Worm (Caenorhabditis elegans) whole organism, late embryonic: Measurements from ENCODE around the gene nhr-247.

Experiments
- C08G9.2 ChIP-seq: sonication (generic microtip); optimal IDR thresholded peaks from 2 replicates; lab custom pipeline; 2016; ENCODE audit warnings: mild to moderate bottlenecking, missing genetic modification characterization, moderate library complexity, missing compliant biosample characterization
- K02D7.2 ChIP-seq: sonication (generic microtip); optimal IDR thresholded peaks from 2 replicates; lab custom pipeline; 2017; ENCODE audit warnings: mild to moderate bottlenecking, missing genetic modification characterization, missing compliant biosample characterization
- ahr-1 ChIP-seq: sonication (generic microtip); optimal IDR thresholded peaks from 2 replicates; lab custom pipeline; 2016; ENCODE audit warnings: missing genetic modification characterization, missing compliant biosample characterization
- ama-1 ChIP-seq: fragments of 150-350 bp; optimal IDR thresholded peaks from 2 replicates; lab custom pipeline; 2014
- ceh-18 ChIP-seq: sonication (generic microtip); optimal IDR thresholded peaks from 2 replicates; lab custom pipeline; 2016; ENCODE audit warnings: missing genetic modification characterization, missing compliant biosample characterization
- ceh-19 ChIP-seq: fragments of 200-800 bp; sonication (Bioruptor generic); optimal IDR thresholded peaks from 2 replicates; lab custom pipeline; 2018; ENCODE audit warnings: mild to moderate bottlenecking, missing genetic modification characterization, missing compliant biosample characterization
- ceh-2 ChIP-seq: sonication (generic microtip); optimal IDR thresholded peaks from 2 replicates; lab custom pipeline; 2016; ENCODE audit warnings: missing genotype, missing genetic modification characterization, missing compliant biosample characterization
- ceh-31 ChIP-seq: sonication (generic microtip); optimal IDR thresholded peaks from 2 replicates; lab custom pipeline; 2016; ENCODE audit warnings: missing genetic modification characterization, missing compliant biosample characterization
- ceh-34 ChIP-seq: sonication (generic microtip); optimal IDR thresholded peaks from 2 replicates; lab custom pipeline; 2016; ENCODE audit warnings: mild to moderate bottlenecking, missing genetic modification characterization, missing compliant biosample characterization
- ceh-45 ChIP-seq: fragments of 200-800 bp; sonication (Bioruptor generic); IDR thresholded peaks from 2 replicates; pipeline ENCODE4 v1.3.6; 2022; ENCODE audit warnings: missing genetic modification reagents, missing genetic modification characterization, missing compliant biosample characterization
- ceh-48 ChIP-seq: sonication (generic microtip); optimal IDR thresholded peaks from 2 replicates; lab custom pipeline; 2016; ENCODE audit warnings: missing genetic modification characterization, inconsistent platforms, missing compliant biosample characterization
- che-1 ChIP-seq: sonication (generic microtip); optimal IDR thresholded peaks from 2 replicates; lab custom pipeline; 2016; ENCODE audit warnings: mild to moderate bottlenecking, missing genetic modification characterization, missing compliant biosample characterization
- dve-1 ChIP-seq: sonication (generic microtip); optimal IDR thresholded peaks from 2 replicates; lab custom pipeline; 2017; ENCODE audit warnings: antibody characterized with exemption, mild to moderate bottlenecking, missing genetic modification characterization, missing compliant biosample characterization
- elt-2 ChIP-seq: sonication (generic microtip); optimal IDR thresholded peaks from 2 replicates; lab custom pipeline; 2016; ENCODE audit warnings: missing genetic modification reagents, missing genetic modification characterization, missing compliant biosample characterization
- elt-4 ChIP-seq: sonication (generic microtip); optimal IDR thresholded peaks from 2 replicates; lab custom pipeline; 2016; ENCODE audit warnings: missing genetic modification characterization, missing compliant biosample characterization
- ets-4 ChIP-seq: sonication (generic microtip); optimal IDR thresholded peaks from 2 replicates; lab custom pipeline; 2016; ENCODE audit warnings: missing genetic modification characterization, missing compliant biosample characterization
- hlh-30 ChIP-seq: sonication (generic microtip); optimal IDR thresholded peaks from 2 replicates; lab custom pipeline; 2017; ENCODE audit warnings: antibody characterized with exemption, missing genetic modification characterization, missing compliant biosample characterization; ENCODE audit not compliant: insufficient read depth
- lim-6 ChIP-seq: sonication (generic microtip); optimal IDR thresholded peaks from 2 replicates; lab custom pipeline; 2016; ENCODE audit warnings: missing genetic modification characterization, missing compliant biosample characterization
- lin-11 ChIP-seq: fragments of 200-800 bp; sonication (Bioruptor generic); optimal IDR thresholded peaks from 2 replicates; lab custom pipeline; 2018; ENCODE audit warnings: mild to moderate bottlenecking, missing genetic modification characterization, missing compliant biosample characterization
- madf-2 ChIP-seq: sonication (generic microtip); optimal IDR thresholded peaks from 2 replicates; lab custom pipeline; 2017; ENCODE audit warnings: missing genetic modification characterization, missing compliant biosample characterization
- nfya-1 ChIP-seq: sonication (generic microtip); optimal IDR thresholded peaks from 2 replicates; lab custom pipeline; 2017; ENCODE audit warnings: missing genetic modification characterization, mild to moderate bottlenecking, missing compliant biosample characterization, antibody characterized with exemption, moderate library complexity
- nhr-232 ChIP-seq: sonication (generic microtip); optimal IDR thresholded peaks from 2 replicates; lab custom pipeline; 2016; ENCODE audit warnings: missing genetic modification characterization, missing compliant biosample characterization
- pag-3 ChIP-seq: sonication (generic microtip); optimal IDR thresholded peaks from 2 replicates; lab custom pipeline; 2016; ENCODE audit warnings: missing compliant biosample characterization, missing genetic modification characterization, borderline replicate concordance
- pat-9 ChIP-seq: fragments of 200-800 bp; sonication (Bioruptor generic); optimal IDR thresholded peaks from 2 replicates; lab custom pipeline; 2018; ENCODE audit warnings: mild to moderate bottlenecking, missing genetic modification characterization, moderate library complexity, missing compliant biosample characterization
- pax-1 ChIP-seq: fragments of 150-350 bp; optimal IDR thresholded peaks from 2 replicates; lab custom pipeline; 2014; ENCODE audit warnings: missing biosample characterization, missing genetic modification characterization
- pha-2 ChIP-seq: sonication (generic microtip); optimal IDR thresholded peaks from 2 replicates; lab custom pipeline; 2017; ENCODE audit warnings: mild to moderate bottlenecking, missing genetic modification characterization, missing compliant biosample characterization
- pqm-1 ChIP-seq: sonication (generic microtip); optimal IDR thresholded peaks from 2 replicates; lab custom pipeline; 2016; ENCODE audit warnings: missing genetic modification characterization, missing compliant biosample characterization
- pros-1 ChIP-seq: fragments of 150-350 bp; optimal IDR thresholded peaks from 2 replicates; lab custom pipeline; 2014; ENCODE audit warnings: missing biosample characterization, missing genetic modification reagents, missing genetic modification characterization
- ref-2 ChIP-seq: sonication (generic microtip); optimal IDR thresholded peaks from 2 replicates; lab custom pipeline; 2016; ENCODE audit warnings: missing genetic modification characterization, missing compliant biosample characterization
- sox-2 ChIP-seq: fragments of 200-800 bp; sonication (Bioruptor generic); IDR thresholded peaks from 2 replicates; pipeline ENCODE4 v1.3.6; 2022; ENCODE audit warnings: missing genetic modification reagents, missing genetic modification characterization, missing compliant biosample characterization
- sox-4 ChIP-seq: sonication (generic microtip); optimal IDR thresholded peaks from 2 replicates; lab custom pipeline; 2017; ENCODE audit warnings: mild to moderate bottlenecking, missing genetic modification characterization, inconsistent platforms, missing compliant biosample characterization
- tbx-7 ChIP-seq: sonication (generic microtip); optimal IDR thresholded peaks from 2 replicates; lab custom pipeline; 2016; ENCODE audit warnings: missing genotype, missing genetic modification characterization, missing compliant biosample characterization
- unc-3 ChIP-seq, 2 experiments: fragments of 200-800 bp in 1 of 2; sonication (Bioruptor generic) in 1 of 2; sonication (generic microtip) in 1 of 2; conservative IDR thresholded peaks in 1 of 2; optimal IDR thresholded peaks in 1 of 2; 2 replicates each; pipeline versions ENCODE4 v1.3.6 to Lab custom; 2016 to 2022; ENCODE audit warnings: missing compliant biosample characterization in 2 of 2, missing genetic modification characterization in 2 of 2, missing genetic modification reagents in 1 of 2
- unc-42 ChIP-seq: sonication (generic microtip); optimal IDR thresholded peaks from 2 replicates; lab custom pipeline; 2016; ENCODE audit warnings: missing genotype, missing genetic modification characterization, missing compliant biosample characterization
- unc-55 ChIP-seq: sonication (generic microtip); optimal IDR thresholded peaks from 2 replicates; lab custom pipeline; 2017; ENCODE audit warnings: missing biosample characterization, missing genetic modification reagents, missing genetic modification characterization

Gene nhr-247

ce11 chrV:15310780-15311179, 12.0 kb upstream of the nhr-247 start, which contains the start of gene irld-62:
Gene irld-62 (plus strand): TSS chrV:15311080.
- no peak for TF ChIP-seq lin-11 (tag; lab: Kevin White, UChicago)
- TF ChIP-seq unc-55 (GFP tag; lab: Kevin White, UChicago), result no peak
- no peak for TF ChIP-seq ceh-19 (GFP tag; lab: Kevin White, UChicago)
- no peak for TF ChIP-seq dve-1 (tag; lab: Kevin White, UChicago)
- no peak for TF ChIP-seq ahr-1 (tag; lab: Kevin White, UChicago)
- no peak for TF ChIP-seq lim-6
- no peak for TF ChIP-seq pag-3
- no peak for TF ChIP-seq elt-4 (tag; lab: Kevin White, UChicago)
- TF ChIP-seq pros-1 (tag; lab: Kevin White, UChicago), result no peak
- TF ChIP-seq ets-4 (tag; lab: Kevin White, UChicago), result no peak
- no peak for TF ChIP-seq K02D7.2
- no peak for TF ChIP-seq ceh-18
- no peak for TF ChIP-seq elt-2 (tag; lab: Kevin White, UChicago)
- TF ChIP-seq madf-2 (tag; lab: Kevin White, UChicago), result no peak
- no peak for TF ChIP-seq hlh-30

ce11 chrV:15313529-15313928, 9.3 kb upstream of the nhr-247 start:
- TF ChIP-seq tbx-7 (tag; lab: Kevin White, UChicago), result no peak
- no peak for TF ChIP-seq ceh-31 (tag; lab: Kevin White, UChicago)
- TF ChIP-seq nhr-232 (tag; lab: Kevin White, UChicago), result no peak
- no peak for TF ChIP-seq unc-3 (GFP tag; conservative IDR thresholded peaks at IDR 0.05; lab: Robert Waterston, UW)
- TF ChIP-seq unc-3 (tag; optimal IDR thresholded peaks at IDR 0.05; lab: Kevin White, UChicago), result no peak
- TF ChIP-seq pros-1 (tag; lab: Kevin White, UChicago), result no peak
- no peak for TF ChIP-seq nfya-1 (tag; lab: Kevin White, UChicago)
- TF ChIP-seq ref-2 (tag; lab: Kevin White, UChicago), result no peak
- no peak for TF ChIP-seq che-1 (tag; lab: Kevin White, UChicago)
- TF ChIP-seq sox-4 (tag; lab: Kevin White, UChicago), result no peak
- TF ChIP-seq ceh-34 (tag; lab: Kevin White, UChicago), result no peak
- TF ChIP-seq ceh-48 (tag; lab: Kevin White, UChicago), result no peak
- TF ChIP-seq K02D7.2, result no peak
- no peak for TF ChIP-seq pqm-1
- TF ChIP-seq ceh-2 (tag; lab: Kevin White, UChicago), result no peak
- no peak for TF ChIP-seq pax-1 (tag; lab: Kevin White, UChicago)

ce11 chrV:15315827-15316527, 6.8 kb upstream of the nhr-247 start, which contains the start of the genes srt-22 and nhr-246:
Gene srt-22 (minus strand): TSS chrV:15315927.
Gene nhr-246 (plus strand): TSS chrV:15316477.
- TF ChIP-seq ceh-48 (tag; lab: Kevin White, UChicago), result no peak
- no peak for TF ChIP-seq sox-2 (GFP tag; lab: Robert Waterston, UW)

- TF ChIP-seq elt-2 (tag; lab: Kevin White, UChicago) (peak; percentile 99), pat-9 (tag; lab: Kevin White, UChicago) (no peak), C08G9.2 (tag; lab: Kevin White, UChicago) (no peak), pqm-1 (peak; percentile 40)
Observed at ce11 chrV:15318638-15319037, 4.1 kb upstream of the nhr-247 start, which contains the start of gene nhr-291. Gene nhr-291 (plus strand): TSS chrV:15318961.

ce11 chrV:15323417-15323816, 635 bp downstream of the nhr-247 start:
- TF ChIP-seq ama-1 (lab: Kevin White, UChicago) (no peak), ceh-2 (tag; lab: Kevin White, UChicago) (no peak), unc-42 (tag; lab: Kevin White, UChicago) (no peak), pha-2 (tag; lab: Kevin White, UChicago) (no peak), pax-1 (tag; lab: Kevin White, UChicago) (no peak), ceh-45 (GFP tag; lab: Robert Waterston, UW) (no peak), elt-2 (tag; lab: Kevin White, UChicago) (peak; percentile 85), ceh-31 (tag; lab: Kevin White, UChicago) (no peak), lim-6 (no peak)
